Fruit fly (Drosophila melanogaster) whole organism: ENCODE data around the gene ttk.
A peak's percentile ranks its signal among the peaks of the same experiment; 100 is the strongest.

ENCODE experiments used
- CG8478 ChIP-seq: fragments of >200 bp; optimal IDR thresholded peaks from 2 replicates; lab custom pipeline; 2018; ENCODE audit warnings: inconsistent platforms
- Dll ChIP-seq: fragments of >200 bp; optimal IDR thresholded peaks from 2 replicates; lab custom pipeline; 2017
- EcR ChIP-seq, 2 experiments: fragments of >200 bp; optimal IDR thresholded peaks; 2 replicates each; lab custom pipeline; 2017; ENCODE audit warnings: missing biosample characterization in 2 of 2, missing genetic modification characterization in 2 of 2, missing genetic modification reagents in 2 of 2
- pan ChIP-seq: fragments of >200 bp; optimal IDR thresholded peaks from 2 replicates; lab custom pipeline; 2017
- psq ChIP-seq: fragments of >200 bp; optimal IDR thresholded peaks from 2 replicates; lab custom pipeline; 2017
- usp ChIP-seq: fragments of >200 bp; optimal IDR thresholded peaks from 2 replicates; lab custom pipeline; 2017; ENCODE audit warnings: missing biosample characterization, missing genetic modification characterization, mixed read lengths

The ttk gene

DNA sequence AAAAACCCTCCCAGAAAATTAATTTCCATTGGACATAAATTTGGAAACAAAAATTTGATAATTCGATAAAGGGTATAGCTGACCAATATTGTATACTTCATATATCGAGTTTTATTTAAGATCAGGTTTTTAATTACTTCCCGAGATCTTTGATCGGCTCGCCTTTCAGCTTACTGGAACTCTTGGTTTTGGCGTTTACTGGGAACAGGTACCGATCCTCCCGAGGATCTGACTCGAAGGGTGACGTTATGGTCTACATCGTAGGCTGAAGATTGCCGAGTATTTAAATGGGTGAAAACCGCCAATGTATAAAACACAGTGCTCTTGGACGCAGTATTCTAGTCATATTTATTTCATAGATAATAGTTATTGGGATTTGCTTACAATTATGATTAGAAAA is 5.4 kb upstream of the ttk start, which contains the start of gene CG42693:
Gene CG42693, minus strand, starts transcription at position 101 of the 400 bp plus-strand sequence.
- TF ChIP-seq EcR (GFP tag; optimal IDR thresholded peaks at IDR 0.05; lab: Kevin White, UChicago) = no peak
- TF ChIP-seq usp (GFP tag; lab: Kevin White, UChicago) = no peak
- no peak for TF ChIP-seq Dll (lab: Kevin White, UChicago)
- TF ChIP-seq CG8478 (lab: Kevin White, UChicago) = no peak
- no peak for TF ChIP-seq psq
- no peak for TF ChIP-seq pan (lab: Kevin White, UChicago)

DNA sequence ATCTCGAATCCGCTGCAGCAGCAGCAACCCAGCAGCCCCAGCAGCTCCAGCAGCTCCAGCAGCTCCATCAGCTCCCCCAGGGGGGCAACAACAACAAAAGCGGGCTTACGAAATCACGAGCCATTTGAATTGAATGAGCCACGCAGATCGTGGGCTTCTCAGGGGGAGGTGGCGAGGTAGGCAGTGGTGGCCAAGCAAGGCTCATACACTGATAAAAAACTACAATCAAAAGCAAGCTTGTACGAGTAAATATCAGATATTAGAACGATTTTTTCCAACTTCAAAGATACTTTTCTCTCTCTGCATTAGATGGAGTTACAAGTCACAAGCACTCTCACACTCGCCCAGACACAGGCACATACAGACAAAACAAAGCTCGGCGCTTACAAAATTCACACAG is 4.5 kb upstream of the ttk start:
- TF ChIP-seq usp (GFP tag; lab: Kevin White, UChicago) (no peak), EcR (GFP tag; optimal IDR thresholded peaks at IDR 0.05; lab: Kevin White, UChicago) (no peak), CG8478 (lab: Kevin White, UChicago) (no peak), pan (lab: Kevin White, UChicago) (no peak), psq (no peak), Dll (lab: Kevin White, UChicago) (no peak)

DNA sequence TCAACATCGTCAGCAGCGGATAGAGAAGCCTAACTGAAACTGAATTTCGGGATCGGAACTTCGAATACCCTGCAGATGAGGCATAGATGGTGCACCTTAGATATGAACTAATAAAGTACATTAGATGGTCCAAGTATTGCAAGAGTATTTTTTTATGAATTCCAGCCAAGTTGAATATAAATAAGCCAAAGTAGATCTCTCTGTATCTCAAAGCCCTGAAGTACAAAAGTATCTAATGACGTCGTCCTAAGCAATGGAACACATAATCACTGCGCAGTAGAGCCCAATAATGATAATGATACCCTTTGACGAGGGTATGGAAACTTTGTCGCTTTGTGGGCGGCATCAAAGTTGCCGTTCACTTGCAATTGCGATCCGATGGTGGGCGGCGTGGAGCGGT is 3.9 kb upstream of the ttk start:
- TF ChIP-seq CG8478 (lab: Kevin White, UChicago) (no peak), Dll (lab: Kevin White, UChicago) (no peak), pan (lab: Kevin White, UChicago) (no peak), psq (no peak), EcR (GFP tag; optimal IDR thresholded peaks at IDR 0.05; lab: Kevin White, UChicago) (no peak), usp (GFP tag; lab: Kevin White, UChicago) (no peak)

DNA sequence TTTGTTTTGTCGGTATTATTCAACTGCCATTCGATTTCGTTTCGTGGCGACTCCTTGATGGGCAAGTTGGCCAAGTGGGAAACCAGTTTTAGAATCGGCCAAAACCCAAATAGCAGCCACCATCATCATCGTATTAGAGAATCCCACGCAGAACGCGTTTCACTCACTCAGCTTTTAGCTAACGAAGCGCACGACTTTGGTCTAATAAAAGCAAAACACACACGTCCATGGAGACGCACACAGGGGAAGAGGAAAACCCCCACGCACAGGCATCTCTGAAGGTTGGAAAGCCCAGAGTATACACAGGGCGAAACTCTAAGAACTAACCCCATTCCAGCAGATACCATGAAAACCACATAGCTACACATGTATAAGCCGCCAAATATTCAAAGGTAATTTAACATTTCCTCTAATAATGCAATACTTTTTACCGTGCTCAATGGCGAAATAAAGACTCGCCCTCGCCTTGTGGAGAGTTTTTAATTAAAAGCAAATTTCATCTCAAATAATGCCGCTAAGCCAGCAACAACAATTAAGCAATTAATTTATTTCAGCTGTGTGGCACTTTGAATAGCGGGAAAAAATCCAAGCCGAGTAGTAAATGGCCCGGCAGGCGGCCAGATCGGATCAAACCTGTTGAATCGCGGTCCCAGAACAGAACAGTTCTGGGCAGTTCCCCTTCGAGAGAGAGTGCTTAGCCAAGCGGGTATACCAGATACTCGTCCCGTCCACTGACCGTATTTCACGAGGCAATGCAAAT is 2.2 kb upstream of the ttk start:
- TF ChIP-seq EcR (GFP tag; optimal IDR thresholded peaks at IDR 0.05; lab: Kevin White, UChicago) (no peak), CG8478 (lab: Kevin White, UChicago) (no peak), pan (lab: Kevin White, UChicago) (no peak), Dll (lab: Kevin White, UChicago) (no peak), usp (GFP tag; lab: Kevin White, UChicago) (no peak), psq (no peak)

DNA sequence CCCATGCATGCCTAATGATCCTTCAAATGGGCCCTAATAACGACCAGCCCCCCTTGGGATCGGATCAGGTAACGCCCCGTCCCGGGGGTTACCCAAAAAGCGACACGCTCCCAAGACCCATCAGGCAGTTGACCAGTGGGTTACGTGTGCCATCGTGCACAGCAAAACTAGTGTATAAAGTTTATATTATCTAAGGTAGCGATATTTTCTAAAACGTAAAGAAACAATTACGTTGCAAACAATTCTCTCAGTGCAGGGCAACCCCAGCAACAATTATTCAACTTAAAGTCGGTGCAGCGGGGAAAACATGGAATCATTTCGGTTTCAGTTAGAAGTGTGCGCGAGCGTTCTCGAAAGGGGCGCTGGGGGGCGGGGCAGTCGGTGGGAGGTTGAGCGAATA is 1.1 kb upstream of the ttk start:
- TF ChIP-seq CG8478 (lab: Kevin White, UChicago) = no peak
- no peak for TF ChIP-seq usp (GFP tag; lab: Kevin White, UChicago)
- no peak for TF ChIP-seq psq
- TF ChIP-seq Dll (lab: Kevin White, UChicago) = no peak
- TF ChIP-seq pan (lab: Kevin White, UChicago) = no peak
- TF ChIP-seq EcR (GFP tag; optimal IDR thresholded peaks at IDR 0.05; lab: Kevin White, UChicago) = no peak

DNA sequence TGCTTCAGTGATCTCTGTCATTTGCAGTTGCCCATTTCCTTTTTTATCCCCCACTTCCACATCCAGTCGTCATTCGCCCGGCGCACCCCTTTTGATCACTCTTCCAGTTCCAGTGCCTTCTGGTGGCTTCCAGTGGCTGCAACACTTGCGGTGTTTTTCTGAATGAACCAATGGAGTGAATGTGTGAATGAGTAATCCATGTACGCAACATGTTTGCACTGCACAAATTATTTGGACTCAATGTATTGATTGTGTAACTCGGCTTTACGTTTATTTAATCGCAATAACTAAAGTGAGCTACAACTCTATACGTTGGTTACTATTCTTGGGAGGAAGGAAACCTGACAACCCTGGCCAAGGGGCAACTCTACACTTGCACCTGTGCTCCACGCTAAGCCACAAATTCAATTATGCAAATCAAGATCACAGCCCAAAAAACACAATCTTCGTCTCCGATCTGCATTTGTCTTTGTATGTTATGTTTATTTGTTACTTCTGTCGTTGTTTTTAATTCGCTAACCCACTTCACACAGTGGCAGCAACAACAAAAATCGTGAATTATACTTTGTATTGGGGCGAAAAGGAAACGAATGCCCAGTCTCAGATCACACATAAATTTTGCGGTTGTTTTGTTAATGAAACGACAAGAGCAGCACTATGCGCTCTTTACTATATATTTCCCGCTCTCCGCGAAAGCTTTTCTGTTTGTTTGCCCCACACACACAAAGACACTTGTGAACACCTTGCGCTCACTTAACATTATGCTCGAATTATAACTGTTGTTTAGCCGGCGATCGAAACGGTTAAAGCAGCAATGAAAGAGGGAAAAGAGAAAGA is 1.4 kb downstream of the ttk start:
- TF ChIP-seq pan (lab: Kevin White, UChicago) = no peak
- TF ChIP-seq usp (GFP tag; lab: Kevin White, UChicago) = no peak
- TF ChIP-seq Dll (lab: Kevin White, UChicago) = no peak

DNA sequence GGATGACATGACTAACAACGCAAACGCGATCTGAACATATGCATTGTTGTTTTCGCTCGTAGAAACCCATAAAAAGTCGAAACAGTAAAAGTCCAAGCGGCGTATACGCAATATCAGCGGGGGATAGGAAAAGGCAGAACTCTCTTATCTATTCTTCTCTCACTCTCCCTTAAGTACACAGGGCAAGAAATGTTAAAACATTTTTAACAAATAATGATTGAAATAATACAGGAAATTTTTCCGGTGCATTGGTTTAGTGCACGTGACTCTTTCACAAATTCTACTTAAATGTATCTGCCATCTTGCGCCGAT is 2.0 kb downstream of the ttk start:
- TF ChIP-seq CG8478 (lab: Kevin White, UChicago) (no peak), EcR (GFP tag; optimal IDR thresholded peaks at IDR 0.05; lab: Kevin White, UChicago) (no peak), Dll (lab: Kevin White, UChicago) (no peak), usp (GFP tag; lab: Kevin White, UChicago) (no peak), pan (lab: Kevin White, UChicago) (no peak), psq (no peak)

DNA sequence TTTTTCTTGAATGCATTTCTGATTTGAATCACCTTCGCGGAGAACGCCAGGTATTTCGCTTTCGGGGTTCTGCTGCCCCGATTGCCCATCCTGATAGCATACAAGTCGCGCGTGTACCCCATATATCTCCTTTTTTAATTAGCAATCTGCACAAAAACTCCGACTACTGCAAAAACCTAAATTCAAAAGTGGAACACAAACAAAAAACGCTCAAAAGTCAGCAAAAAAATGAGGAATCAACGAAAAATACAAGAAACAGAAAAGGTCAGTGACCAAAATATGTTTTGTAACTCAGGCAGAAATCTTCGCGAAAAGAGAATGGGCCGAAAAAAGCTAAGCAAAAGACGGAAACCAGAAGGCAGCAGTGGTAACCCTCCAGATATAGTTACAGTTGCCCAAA is 2.6 kb downstream of the ttk start:
- TF ChIP-seq psq = no peak
- TF ChIP-seq pan (lab: Kevin White, UChicago) = no peak
- TF ChIP-seq usp (GFP tag; lab: Kevin White, UChicago) = no peak
- no peak for TF ChIP-seq Dll (lab: Kevin White, UChicago)
- TF ChIP-seq CG8478 (lab: Kevin White, UChicago) = no peak
- TF ChIP-seq EcR (GFP tag; optimal IDR thresholded peaks at IDR 0.05; lab: Kevin White, UChicago) = no peak

DNA sequence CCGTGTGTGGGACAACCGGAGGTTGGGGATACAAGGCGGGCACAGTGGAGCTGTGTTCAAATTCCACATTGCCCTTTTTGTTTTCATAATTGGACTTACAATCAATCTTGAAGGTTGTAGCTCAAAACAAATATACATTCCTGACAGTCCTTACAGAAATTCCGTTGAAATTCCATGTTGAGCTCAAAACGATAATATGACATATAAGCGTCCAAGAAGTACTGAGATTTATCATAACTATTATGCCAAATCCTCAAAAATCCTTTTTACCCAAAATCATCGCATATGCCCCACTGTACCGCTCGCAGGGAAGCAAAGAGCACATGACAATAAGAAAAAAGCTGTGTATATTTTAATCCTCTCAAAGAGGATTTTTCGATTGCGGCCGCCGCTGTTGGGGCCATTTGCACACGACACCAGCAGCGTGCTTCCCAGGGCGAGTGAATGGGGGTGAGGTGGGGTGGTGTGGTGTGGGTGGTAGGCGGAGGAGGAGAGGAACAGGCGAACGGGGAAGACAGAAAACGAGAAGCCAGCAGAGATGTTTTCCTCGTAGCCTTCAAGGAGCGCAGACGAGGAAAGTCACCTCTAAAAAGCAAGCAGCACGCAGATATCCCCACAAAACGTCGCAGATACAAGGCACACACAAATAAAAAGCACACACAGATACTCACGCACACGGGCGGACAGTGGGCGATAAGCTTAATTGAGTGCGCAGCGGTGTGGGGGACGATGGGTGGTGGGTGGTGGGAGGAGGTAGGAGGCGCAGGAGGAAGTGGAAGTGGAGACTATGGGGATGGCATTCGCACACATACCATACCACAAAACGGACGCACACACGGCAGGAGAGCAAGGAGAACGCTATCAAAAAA is 3.9 kb downstream of the ttk start:
- no peak for TF ChIP-seq Dll (lab: Kevin White, UChicago)

DNA sequence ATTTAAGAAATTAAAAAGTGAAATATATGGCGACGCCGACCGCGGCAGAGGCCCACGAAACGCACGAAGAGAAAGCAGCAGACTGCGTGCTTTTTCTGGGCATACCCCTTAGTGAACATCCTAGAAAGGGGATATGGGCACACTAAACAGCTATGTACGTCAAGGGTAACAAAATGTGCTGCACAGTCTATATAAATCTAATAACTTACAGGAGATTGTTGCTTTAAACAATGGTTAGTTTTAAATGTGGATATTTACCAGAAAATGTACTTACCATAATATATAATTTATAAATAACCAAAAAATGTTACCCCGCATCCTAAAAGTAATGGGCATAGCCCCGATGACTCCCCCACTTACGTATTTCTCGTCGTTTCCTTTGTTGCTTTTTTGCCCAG is 4.5 kb downstream of the ttk start:
- TF ChIP-seq psq = no peak
- TF ChIP-seq CG8478 (lab: Kevin White, UChicago) = no peak
- TF ChIP-seq EcR (GFP tag; optimal IDR thresholded peaks at IDR 0.05; lab: Kevin White, UChicago) = no peak
- TF ChIP-seq pan (lab: Kevin White, UChicago) = peak; percentile 82
- TF ChIP-seq Dll (lab: Kevin White, UChicago) = no peak

DNA sequence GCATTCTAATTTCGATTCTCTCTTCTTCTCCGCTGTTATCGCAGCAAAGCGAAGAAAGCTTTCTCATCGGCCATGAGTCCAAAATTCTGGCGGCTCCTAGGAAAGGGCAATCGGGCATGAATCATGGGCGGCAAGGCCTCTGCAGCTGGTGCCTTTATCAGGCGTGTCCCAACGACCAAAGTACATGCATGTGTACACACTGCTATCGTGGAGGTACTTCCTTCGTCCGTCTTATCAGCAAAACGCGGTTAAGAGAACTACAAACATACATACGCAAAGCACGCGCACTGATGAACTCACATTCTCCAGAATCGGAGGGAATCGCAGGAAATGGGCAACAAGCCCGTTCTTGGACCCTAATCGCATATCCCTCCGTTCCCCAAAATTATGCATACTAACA is 5.3 kb downstream of the ttk start:
- no peak for TF ChIP-seq EcR (GFP tag; optimal IDR thresholded peaks at IDR 0.05; lab: Kevin White, UChicago)
- no peak for TF ChIP-seq pan (lab: Kevin White, UChicago)
- TF ChIP-seq Dll (lab: Kevin White, UChicago) = no peak
- TF ChIP-seq CG8478 (lab: Kevin White, UChicago) = no peak
- TF ChIP-seq usp (GFP tag; lab: Kevin White, UChicago) = no peak
- TF ChIP-seq psq = no peak
